Worm (Caenorhabditis elegans): ENCODE results near the gene rabr-1.

DNA sequence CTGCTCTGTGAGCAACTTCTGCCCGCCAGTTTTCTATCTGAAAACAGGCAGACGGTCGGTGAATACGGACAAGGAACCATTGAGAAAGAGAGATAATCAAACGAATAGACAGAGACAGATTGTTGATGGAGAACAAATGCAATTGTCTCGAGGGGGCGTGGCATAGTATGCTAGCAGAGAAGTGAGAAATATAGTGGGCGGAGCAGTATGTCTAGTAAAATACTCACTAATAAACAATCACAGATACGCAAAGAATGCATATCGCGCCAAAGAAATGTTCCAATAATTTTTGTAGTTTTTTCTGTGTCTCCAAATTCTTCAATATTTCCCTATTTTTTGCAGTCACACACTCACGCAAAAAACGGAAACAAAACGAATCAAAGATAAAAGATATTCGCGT lies 36.4 kb downstream of the rabr-1 start, which contains the start of gene tbc-12:
- no peak for TF ChIP-seq mep-1 (tag; optimal IDR thresholded peaks at IDR 0.05)
- TF ChIP-seq nhr-76 (tag; optimal IDR thresholded peaks at IDR 0.05): no peak
- no peak for TF ChIP-seq mab-5 (tag; optimal IDR thresholded peaks at IDR 0.05)
- TF ChIP-seq sptf-1 (tag; optimal IDR thresholded peaks at IDR 0.05): no peak
- no peak for TF ChIP-seq ztf-11 (tag; optimal IDR thresholded peaks at IDR 0.05)
- TF ChIP-seq nhr-12 (tag; optimal IDR thresholded peaks at IDR 0.05): no peak
- TF ChIP-seq blmp-1 (tag; optimal IDR thresholded peaks at IDR 0.05): no peak
- peak; percentile 30 for TF ChIP-seq ces-1 (GFP tag; optimal IDR thresholded peaks at IDR 0.05)
- TF ChIP-seq unc-62 (GFP tag; optimal IDR thresholded peaks at IDR 0.05): no peak
- TF ChIP-seq lin-13 (tag; optimal IDR thresholded peaks at IDR 0.05): no peak
- no peak for TF ChIP-seq lsy-2 (tag; optimal IDR thresholded peaks at IDR 0.05)
